Worm (Caenorhabditis elegans) whole organism, young adult: ENCODE measurements around the gene ebax-1.

Experiments
- C17E4.6 ChIP-seq: fragments of 200-800 bp; sonication (Bioruptor generic); IDR thresholded peaks from 2 replicates; pipeline ENCODE4 v1.3.6; 2022; ENCODE audit warnings: missing genetic modification reagents, missing genetic modification characterization, missing compliant biosample characterization
- Y53F4B.3 ChIP-seq: fragments of 200-800 bp; sonication (Bioruptor generic); IDR thresholded peaks from 2 replicates; pipeline ENCODE4 v1.3.6; 2022; ENCODE audit warnings: missing genetic modification reagents, missing genetic modification characterization, missing compliant biosample characterization
- ceh-40 ChIP-seq: fragments of 200-800 bp; sonication (Bioruptor generic); IDR thresholded peaks from 2 replicates; pipeline ENCODE4 v1.3.6; 2022; ENCODE audit warnings: missing genetic modification characterization, missing compliant biosample characterization
- hlh-26 ChIP-seq: fragments of 200-800 bp; sonication (Bioruptor generic); conservative IDR thresholded peaks from 2 replicates; pipeline ENCODE4 v1.3.6; 2022; ENCODE audit warnings: missing genetic modification reagents, missing genetic modification characterization, missing compliant biosample characterization
- let-607 ChIP-seq, 2 experiments: fragments of 200-800 bp in 1 of 2; sonication (Bioruptor generic) in 1 of 2; sonication (generic microtip) in 1 of 2; optimal IDR thresholded peaks; 2 replicates each; lab custom pipeline; 2016 to 2018; ENCODE audit warnings: mild to moderate bottlenecking in 2 of 2, missing compliant biosample characterization in 2 of 2, missing genetic modification characterization in 2 of 2, moderate library complexity in 2 of 2, missing genotype in 1 of 2
- mes-4 ChIP-seq: sonication (generic microtip); optimal IDR thresholded peaks from 2 replicates; lab custom pipeline; 2016; ENCODE audit warnings: missing genotype, missing genetic modification characterization, missing compliant biosample characterization
- nfya-1 ChIP-seq: sonication (generic microtip); optimal IDR thresholded peaks from 2 replicates; lab custom pipeline; 2017; ENCODE audit warnings: antibody characterized with exemption, missing compliant biosample characterization, missing genetic modification characterization, borderline replicate concordance; ENCODE audit not compliant: insufficient read depth
- nhr-27 ChIP-seq: fragments of 200-800 bp; sonication (Bioruptor generic); optimal IDR thresholded peaks from 2 replicates; lab custom pipeline; 2018; ENCODE audit warnings: mild to moderate bottlenecking, missing genetic modification characterization, moderate library complexity, missing compliant biosample characterization
- rpc-1 ChIP-seq, 2 experiments: fragments of 150-350 bp in 1 of 2; sonication (generic microtip) in 1 of 2; optimal IDR thresholded peaks; 2 replicates each; lab custom pipeline; 2014 to 2018; ENCODE audit warnings: missing biosample characterization in 1 of 2, missing genetic modification characterization in 1 of 2, missing genetic modification reagents in 1 of 2, missing genotype in 1 of 2
- snpc-4 ChIP-seq, 5 experiments: fragments of 150-350 bp in 1 of 5; sonication (generic microtip) in 4 of 5; optimal IDR thresholded peaks; 2 replicates each; lab custom pipeline; 2014 to 2018; ENCODE audit warnings: missing genetic modification characterization in 5 of 5, missing biosample characterization in 3 of 5, antibody characterized with exemption in 2 of 5, mild to moderate bottlenecking in 2 of 5, missing compliant biosample characterization in 2 of 5, missing genotype in 2 of 5, moderate library complexity in 2 of 5, missing genetic modification reagents in 1 of 5
- unc-130 ChIP-seq: sonication (generic microtip); optimal IDR thresholded peaks from 2 replicates; lab custom pipeline; 2016; ENCODE audit warnings: missing genetic modification reagents, missing genetic modification characterization, missing compliant biosample characterization
- ztf-22 ChIP-seq: fragments of 200-800 bp; sonication (Bioruptor generic); optimal IDR thresholded peaks from 2 replicates; lab custom pipeline; 2018; ENCODE audit warnings: mild to moderate bottlenecking, missing genetic modification characterization, moderate library complexity, missing compliant biosample characterization

DNA sequence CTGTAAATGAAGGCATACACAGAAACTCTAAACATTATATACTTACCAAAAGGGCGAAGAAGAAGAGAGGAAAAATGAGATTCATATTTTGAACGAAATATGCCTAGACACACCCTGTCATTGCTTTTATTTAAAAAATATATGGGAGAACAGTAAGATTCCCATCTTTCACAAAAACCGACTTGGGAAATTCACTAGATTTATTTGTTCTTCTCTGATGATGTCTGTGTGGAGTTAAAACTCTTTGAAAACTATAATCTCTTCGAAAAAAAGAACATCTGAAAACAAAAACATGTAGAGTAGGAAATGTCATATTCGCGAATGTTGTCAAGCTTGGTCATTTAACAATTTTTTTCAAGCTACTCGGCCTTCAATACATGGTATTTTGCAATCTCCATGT lies 23.6 kb downstream of the ebax-1 start, which contains the start of gene R09E10.8:
- TF ChIP-seq unc-130 (GFP tag; lab: Kevin White, UChicago) (no peak), hlh-26 (GFP tag; lab: Robert Waterston, UW) (no peak), snpc-4 (GFP tag; optimal IDR thresholded peaks at IDR 0.05; lab: Kevin White, UChicago) (no peak), snpc-4 (tag; optimal IDR thresholded peaks at IDR 0.05; lab: Kevin White, UChicago) (no peak), nfya-1 (tag; lab: Kevin White, UChicago) (no peak), let-607 (tag; optimal IDR thresholded peaks at IDR 0.05; lab: Kevin White, UChicago) (no peak), rpc-1 (optimal IDR thresholded peaks at IDR 0.05; lab: Kevin White, UChicago) (no peak), rpc-1 (tag; optimal IDR thresholded peaks at IDR 0.05; lab: Kevin White, UChicago) (no peak), ceh-40 (GFP tag; lab: Robert Waterston, UW) (no peak), mes-4 (no peak), nhr-27 (tag; lab: Kevin White, UChicago) (no peak), ztf-22 (GFP tag; lab: Kevin White, UChicago) (no peak), C17E4.6 (GFP tag; lab: Robert Waterston, UW) (no peak), Y53F4B.3 (GFP tag; lab: Robert Waterston, UW) (no peak)
